Worm (Caenorhabditis elegans): ENCODE results near the gene T24H7.2.

DNA sequence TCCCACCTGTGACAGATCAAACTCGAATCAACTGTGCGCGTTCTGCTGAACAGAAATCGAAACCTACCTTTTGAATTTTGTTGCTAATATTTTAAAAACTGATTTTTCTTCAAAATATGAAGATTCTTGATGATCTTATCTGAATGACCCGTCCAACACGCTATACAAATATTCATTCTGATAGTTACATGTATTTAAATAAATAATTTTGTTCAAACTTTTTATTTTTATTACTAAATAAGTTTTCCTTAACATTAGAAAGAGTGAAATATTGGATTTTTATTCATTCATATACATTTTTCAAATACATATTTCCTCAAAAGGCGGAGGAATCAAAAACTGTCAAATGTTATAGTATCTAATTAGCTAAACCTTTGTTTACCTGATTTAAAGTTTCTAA, 20.9 kb downstream of the T24H7.2 start, which contains the start of gene F13H8.8:
- no peak for TF ChIP-seq ttx-3 (tag; optimal IDR thresholded peaks at IDR 0.05)
- no peak for TF ChIP-seq pha-4 (tag; optimal IDR thresholded peaks at IDR 0.05)
